Worm (Caenorhabditis elegans) whole organism, early embryonic: ENCODE results near the gene zer-1.

ENCODE experiments used
- B0310.2 ChIP-seq: sonication (generic microtip); optimal IDR thresholded peaks from 2 replicates; lab custom pipeline; 2016; ENCODE audit warnings: mild to moderate bottlenecking, missing genetic modification characterization, missing compliant biosample characterization
- F13C5.2 ChIP-seq: sonication (generic microtip); optimal IDR thresholded peaks from 2 replicates; lab custom pipeline; 2017; ENCODE audit warnings: mild to moderate bottlenecking, missing genetic modification characterization, inconsistent platforms, missing compliant biosample characterization
- aly-1 ChIP-seq: sonication (generic microtip); optimal IDR thresholded peaks from 2 replicates; lab custom pipeline; 2016; ENCODE audit warnings: missing genetic modification characterization, missing compliant biosample characterization
- ama-1 ChIP-seq: fragments of 150-350 bp; optimal IDR thresholded peaks from 2 replicates; lab custom pipeline; 2014
- ceh-13 ChIP-seq: fragments of 200-800 bp; sonication (Bioruptor generic); optimal IDR thresholded peaks from 2 replicates; lab custom pipeline; 2018; ENCODE audit warnings: mild to moderate bottlenecking, missing genetic modification characterization, missing compliant biosample characterization
- ceh-36 ChIP-seq: sonication (generic microtip); optimal IDR thresholded peaks from 2 replicates; lab custom pipeline; 2016; ENCODE audit warnings: missing genetic modification characterization, inconsistent platforms, missing compliant biosample characterization
- ets-7 ChIP-seq: sonication (generic microtip); optimal IDR thresholded peaks from 2 replicates; lab custom pipeline; 2016; ENCODE audit warnings: missing genotype, missing genetic modification characterization, missing compliant biosample characterization
- flt-1 ChIP-seq: fragments of 200-800 bp; sonication (Bioruptor generic); IDR thresholded peaks from 2 replicates; pipeline ENCODE4 v1.3.6; 2022; ENCODE audit warnings: missing genetic modification characterization, missing compliant biosample characterization
- hmbx-1 ChIP-seq: sonication (generic microtip); optimal IDR thresholded peaks from 2 replicates; lab custom pipeline; 2016; ENCODE audit warnings: mild to moderate bottlenecking, missing genetic modification characterization, missing compliant biosample characterization
- hmg-4 ChIP-seq: fragments of 200-800 bp; sonication (Bioruptor generic); optimal IDR thresholded peaks from 2 replicates; lab custom pipeline; 2018; ENCODE audit warnings: mild to moderate bottlenecking, missing genetic modification characterization, missing compliant biosample characterization
- hnd-1 ChIP-seq: sonication (generic microtip); optimal IDR thresholded peaks from 2 replicates; lab custom pipeline; 2016; ENCODE audit warnings: missing genetic modification characterization, missing compliant biosample characterization
- pes-1 ChIP-seq: fragments of 200-800 bp; sonication (Bioruptor generic); IDR thresholded peaks from 2 replicates; pipeline ENCODE4 v1.3.6; 2022; ENCODE audit warnings: missing genetic modification reagents, missing genetic modification characterization, missing compliant biosample characterization
- scrt-1 ChIP-seq: fragments of 200-800 bp; sonication (Bioruptor generic); IDR thresholded peaks from 2 replicates; pipeline ENCODE4 v1.3.6; 2022; ENCODE audit warnings: missing genetic modification characterization, missing compliant biosample characterization
- sea-1 ChIP-seq: fragments of 200-800 bp; sonication (Bioruptor generic); conservative IDR thresholded peaks from 2 replicates; pipeline ENCODE4 v1.3.6; 2022; ENCODE audit warnings: missing genetic modification characterization, missing compliant biosample characterization
- tbx-11 ChIP-seq: fragments of 200-800 bp; sonication (Bioruptor generic); IDR thresholded peaks from 2 replicates; pipeline ENCODE4 v1.3.6; 2022; ENCODE audit warnings: missing genetic modification characterization, missing compliant biosample characterization
- tbx-37 ChIP-seq: fragments of 200-800 bp; sonication (Bioruptor generic); conservative IDR thresholded peaks from 2 replicates; pipeline ENCODE4 v1.3.6; 2022; ENCODE audit warnings: missing genetic modification reagents, missing genetic modification characterization, missing compliant biosample characterization
- tra-4 ChIP-seq: sonication (generic microtip); optimal IDR thresholded peaks from 2 replicates; lab custom pipeline; 2017; ENCODE audit warnings: missing genetic modification characterization, missing compliant biosample characterization

Gene zer-1

DNA sequence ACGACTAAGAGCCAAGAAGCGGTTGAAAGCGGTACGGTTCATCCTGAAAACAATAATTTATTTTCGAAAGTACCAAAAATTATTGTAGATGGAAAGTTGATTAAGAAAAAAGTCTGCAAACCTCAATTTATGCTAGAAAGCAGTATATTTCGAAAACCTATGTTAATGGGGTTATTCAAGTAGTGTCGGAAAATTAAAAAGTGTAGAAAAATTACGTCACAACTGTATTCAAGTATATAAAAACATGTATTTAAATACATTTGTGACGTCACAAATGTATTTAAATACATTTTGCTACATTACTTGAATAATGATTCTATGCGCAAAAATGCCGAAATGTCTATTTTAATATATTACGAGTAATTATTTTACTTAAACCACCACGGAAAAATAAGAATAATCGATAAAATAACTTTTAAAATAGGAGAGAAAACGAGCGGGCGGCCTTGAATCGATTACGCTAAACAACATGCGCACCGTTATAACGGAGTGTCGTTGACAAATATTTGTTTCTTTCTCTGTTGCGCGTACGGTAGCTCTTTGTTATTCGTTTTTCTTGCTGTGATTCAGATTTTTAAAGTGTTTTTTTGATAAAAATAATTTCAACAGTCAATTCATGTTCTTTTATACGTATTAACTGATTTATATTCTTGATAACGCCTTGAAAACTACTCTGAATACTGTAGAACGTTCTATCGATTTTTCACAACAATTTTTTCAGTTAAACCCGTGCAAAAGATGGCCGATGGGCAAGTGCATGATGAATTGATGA, 24.1 kb upstream of the zer-1 start, which contains the start of the genes F23H11.5 and bra-2:
F23H11.5 (minus strand) TSS at position 51 of the 772 bp plus-strand sequence.
bra-2 (plus strand) TSS at position 722 of the 772 bp plus-strand sequence.
- TF ChIP-seq sea-1 (GFP tag; lab: Robert Waterston, UW) (no peak), B0310.2 (tag; lab: Kevin White, UChicago) (no peak), scrt-1 (GFP tag; lab: Robert Waterston, UW) (no peak), hmg-4 (GFP tag; lab: Kevin White, UChicago) (no peak), pes-1 (no peak), aly-1 (tag; lab: Kevin White, UChicago) (no peak), tbx-37 (no peak), ceh-13 (no peak), hnd-1 (tag; lab: Kevin White, UChicago) (no peak)

DNA sequence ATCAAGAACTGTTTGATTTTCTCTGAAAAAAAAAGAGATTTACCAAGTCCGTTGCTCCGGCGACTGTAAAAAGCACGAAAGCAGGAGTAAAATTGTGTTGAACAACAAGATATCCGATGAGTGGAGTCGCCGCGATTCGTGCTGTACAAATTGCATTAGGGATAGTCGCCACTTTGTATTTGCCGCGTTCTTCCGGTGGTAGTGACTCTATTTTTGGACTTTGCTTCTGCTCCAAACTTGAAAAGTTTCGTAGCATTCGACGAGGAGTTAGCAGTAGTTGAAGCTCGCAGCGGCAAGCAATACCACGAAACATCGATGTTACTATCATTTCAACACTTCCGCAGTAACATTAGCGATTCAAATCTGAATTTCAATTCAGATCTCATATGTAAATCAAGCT, 22.9 kb upstream of the zer-1 start, which contains the start of gene crls-1:
crls-1 (minus strand) TSS at position 363 of the 400 bp plus-strand sequence.
- TF ChIP-seq ets-7 (tag; lab: Kevin White, UChicago) = no peak

DNA sequence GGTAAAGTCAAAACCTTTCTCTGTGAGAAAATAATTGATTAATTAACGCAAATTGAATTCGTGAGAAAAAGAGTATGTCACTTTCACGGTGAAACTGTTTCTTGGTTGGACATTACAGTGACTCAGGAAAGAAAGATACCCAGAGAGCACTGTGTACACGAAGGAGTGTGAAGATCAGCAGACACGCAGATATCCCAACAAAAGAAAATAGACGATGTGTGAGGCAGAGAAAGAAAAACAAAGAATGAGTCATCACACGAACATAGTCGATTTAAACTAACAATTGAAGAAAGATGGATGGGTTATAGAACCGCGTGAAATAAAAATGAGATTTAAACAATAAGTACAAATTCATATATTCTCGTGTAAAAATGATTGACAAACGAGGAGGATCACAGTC, 21.4 kb upstream of the zer-1 start:
- TF ChIP-seq ets-7 (tag; lab: Kevin White, UChicago) (no peak), pes-1 (no peak), F13C5.2 (tag; lab: Kevin White, UChicago) (no peak), ama-1 (lab: Kevin White, UChicago) (no peak), B0310.2 (tag; lab: Kevin White, UChicago) (no peak), hmbx-1 (tag; lab: Kevin White, UChicago) (no peak), sea-1 (GFP tag; lab: Robert Waterston, UW) (no peak), ceh-13 (no peak)

DNA sequence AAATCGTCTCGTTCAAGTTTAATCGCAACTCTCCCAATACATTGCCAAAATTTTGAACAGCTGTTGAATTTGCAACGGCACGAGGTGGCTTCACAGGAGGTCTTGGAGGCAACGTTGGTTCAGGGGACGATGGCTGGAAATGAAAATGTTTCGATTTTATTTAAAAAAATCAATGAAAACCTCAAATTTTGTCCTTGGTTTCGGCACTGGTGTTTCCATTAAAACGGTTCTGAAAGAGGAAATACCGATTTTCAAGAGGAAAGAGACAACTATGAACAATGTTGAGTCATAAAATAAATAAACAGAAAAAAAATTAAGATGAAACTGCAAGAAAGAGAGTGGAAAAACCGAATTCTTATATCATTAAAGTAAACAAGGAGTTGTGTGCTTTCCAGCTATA, 20.7 kb upstream of the zer-1 start, which contains the start of gene F23H11.4:
F23H11.4 (minus strand) TSS at position 229 of the 400 bp plus-strand sequence.
- TF ChIP-seq flt-1 (GFP tag; lab: Robert Waterston, UW) (no peak), B0310.2 (tag; lab: Kevin White, UChicago) (no peak), aly-1 (tag; lab: Kevin White, UChicago) (no peak), ceh-13 (no peak), tbx-37 (no peak), F13C5.2 (tag; lab: Kevin White, UChicago) (no peak), hnd-1 (tag; lab: Kevin White, UChicago) (no peak)

DNA sequence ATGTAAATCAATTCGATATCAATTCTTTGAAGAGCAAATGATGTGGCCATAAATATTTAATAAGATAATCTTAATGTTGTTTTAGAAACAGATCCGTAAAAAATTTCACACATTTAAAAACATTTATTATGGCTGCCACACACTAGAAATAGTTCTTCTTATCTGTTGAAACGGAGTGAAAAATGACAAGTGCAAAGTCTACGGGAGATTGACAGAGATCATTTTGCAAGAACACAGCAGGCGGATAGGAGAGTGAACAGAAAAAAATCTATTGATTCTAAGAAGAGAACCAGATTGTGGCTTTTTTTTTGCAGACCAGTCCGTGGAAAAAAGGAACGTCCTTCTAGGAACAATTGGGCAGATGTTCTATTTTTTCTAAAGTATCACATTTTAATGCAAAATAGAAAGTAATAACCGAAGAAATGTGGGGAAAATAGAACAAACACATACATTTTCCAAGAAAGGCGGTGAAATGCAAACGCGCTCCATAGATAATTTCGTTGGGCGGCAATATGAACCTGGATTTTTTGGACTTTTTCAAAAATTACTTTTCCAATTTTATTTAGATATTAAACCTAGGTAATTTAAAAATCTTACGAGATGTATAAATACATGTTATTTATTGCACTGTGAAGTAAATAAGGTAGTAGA, 15.1 kb upstream of the zer-1 start:
- TF ChIP-seq pes-1 (no peak), tbx-11 (GFP tag; lab: Robert Waterston, UW) (no peak), hmbx-1 (tag; lab: Kevin White, UChicago) (no peak), tra-4 (tag; lab: Kevin White, UChicago) (no peak), tbx-37 (no peak), ceh-13 (no peak), ceh-36 (no peak), B0310.2 (tag; lab: Kevin White, UChicago) (no peak), ama-1 (lab: Kevin White, UChicago) (no peak), scrt-1 (GFP tag; lab: Robert Waterston, UW) (no peak)

DNA sequence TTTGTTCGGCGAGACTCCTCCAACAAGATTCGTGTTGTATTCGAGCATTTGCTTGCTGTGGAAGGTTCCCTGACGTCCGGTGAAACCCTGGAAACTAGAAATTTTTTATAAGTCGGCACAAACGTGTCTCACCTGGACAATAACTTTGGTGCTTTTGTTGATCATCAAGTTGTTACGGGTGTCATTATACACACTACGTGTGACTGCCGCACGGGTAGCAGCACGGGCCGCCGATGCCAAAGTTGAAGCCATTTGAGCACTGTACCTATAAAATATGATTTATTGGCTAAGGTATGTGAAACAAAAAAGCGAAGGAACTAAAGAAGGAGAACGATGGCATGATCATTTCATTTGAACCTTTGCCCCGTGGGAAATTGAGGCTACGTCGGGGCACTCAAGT, 14.6 kb upstream of the zer-1 start, which contains the start of gene sucl-2:
sucl-2 (minus strand) TSS at position 265 of the 400 bp plus-strand sequence.
- TF ChIP-seq ceh-36 = no peak
- no peak for TF ChIP-seq ets-7 (tag; lab: Kevin White, UChicago)
- TF ChIP-seq flt-1 (GFP tag; lab: Robert Waterston, UW) = no peak
- TF ChIP-seq tbx-37 = no peak
- no peak for TF ChIP-seq ceh-13
- TF ChIP-seq B0310.2 (tag; lab: Kevin White, UChicago) = no peak
- no peak for TF ChIP-seq sea-1 (GFP tag; lab: Robert Waterston, UW)
- no peak for TF ChIP-seq tra-4 (tag; lab: Kevin White, UChicago)
- no peak for TF ChIP-seq hmg-4 (GFP tag; lab: Kevin White, UChicago)
- TF ChIP-seq tbx-11 (GFP tag; lab: Robert Waterston, UW) = no peak
- no peak for TF ChIP-seq hnd-1 (tag; lab: Kevin White, UChicago)
- no peak for TF ChIP-seq scrt-1 (GFP tag; lab: Robert Waterston, UW)
- no peak for TF ChIP-seq ama-1 (lab: Kevin White, UChicago)

DNA sequence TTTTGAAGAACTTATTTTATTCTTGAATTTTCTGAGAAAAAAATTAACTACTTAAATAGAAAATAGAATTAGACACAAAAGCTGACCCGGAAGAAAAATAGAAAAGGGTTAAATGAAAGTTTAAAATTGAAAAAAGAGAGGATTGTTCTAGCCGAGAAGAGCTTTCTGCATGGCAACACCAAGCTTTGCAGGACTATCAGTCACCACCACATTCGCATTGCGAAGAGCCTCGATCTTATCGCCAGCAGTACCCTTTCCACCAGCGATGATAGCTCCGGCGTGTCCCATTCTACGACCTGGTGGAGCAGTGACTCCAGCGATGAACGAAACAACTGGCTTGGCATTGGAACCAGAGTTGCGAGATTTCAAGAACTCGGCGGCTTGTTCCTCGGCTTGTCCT, 13.5 kb upstream of the zer-1 start:
- TF ChIP-seq sea-1 (GFP tag; lab: Robert Waterston, UW) (no peak), ama-1 (lab: Kevin White, UChicago) (no peak), tbx-37 (no peak), ceh-13 (no peak), pes-1 (no peak), aly-1 (tag; lab: Kevin White, UChicago) (no peak), ets-7 (tag; lab: Kevin White, UChicago) (no peak), ceh-36 (no peak), hmbx-1 (tag; lab: Kevin White, UChicago) (no peak), tbx-11 (GFP tag; lab: Robert Waterston, UW) (no peak), F13C5.2 (tag; lab: Kevin White, UChicago) (no peak)

DNA sequence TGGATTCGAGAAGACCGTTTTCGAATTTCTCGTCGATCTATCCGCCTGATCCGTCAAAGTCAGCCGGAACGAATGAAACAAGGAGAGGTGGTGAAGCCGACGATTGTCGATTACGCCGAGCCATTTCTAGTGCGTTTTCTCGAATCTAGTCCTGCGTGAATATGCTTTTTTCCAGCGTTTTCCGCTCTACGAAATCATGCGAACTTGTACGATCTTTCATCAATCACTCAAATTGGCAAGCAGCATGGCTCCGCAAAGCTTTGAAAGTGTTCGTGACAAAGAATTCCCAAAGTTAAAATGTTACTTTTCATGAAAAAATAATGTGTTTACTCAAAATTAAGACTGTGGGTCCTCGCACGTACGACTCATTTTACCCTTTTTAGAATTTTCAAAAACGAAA, 10.3 kb upstream of the zer-1 start:
- TF ChIP-seq F13C5.2 (tag; lab: Kevin White, UChicago) (no peak), hmbx-1 (tag; lab: Kevin White, UChicago) (no peak), aly-1 (tag; lab: Kevin White, UChicago) (no peak), B0310.2 (tag; lab: Kevin White, UChicago) (no peak), pes-1 (no peak), scrt-1 (GFP tag; lab: Robert Waterston, UW) (no peak), flt-1 (GFP tag; lab: Robert Waterston, UW) (no peak), hmg-4 (GFP tag; lab: Kevin White, UChicago) (no peak)
